Fruit fly (Drosophila melanogaster): Measurements from ENCODE around the gene Rpt2.
A peak's percentile ranks its signal among the peaks of the same experiment; 100 is the strongest.

The Rpt2 gene

DNA sequence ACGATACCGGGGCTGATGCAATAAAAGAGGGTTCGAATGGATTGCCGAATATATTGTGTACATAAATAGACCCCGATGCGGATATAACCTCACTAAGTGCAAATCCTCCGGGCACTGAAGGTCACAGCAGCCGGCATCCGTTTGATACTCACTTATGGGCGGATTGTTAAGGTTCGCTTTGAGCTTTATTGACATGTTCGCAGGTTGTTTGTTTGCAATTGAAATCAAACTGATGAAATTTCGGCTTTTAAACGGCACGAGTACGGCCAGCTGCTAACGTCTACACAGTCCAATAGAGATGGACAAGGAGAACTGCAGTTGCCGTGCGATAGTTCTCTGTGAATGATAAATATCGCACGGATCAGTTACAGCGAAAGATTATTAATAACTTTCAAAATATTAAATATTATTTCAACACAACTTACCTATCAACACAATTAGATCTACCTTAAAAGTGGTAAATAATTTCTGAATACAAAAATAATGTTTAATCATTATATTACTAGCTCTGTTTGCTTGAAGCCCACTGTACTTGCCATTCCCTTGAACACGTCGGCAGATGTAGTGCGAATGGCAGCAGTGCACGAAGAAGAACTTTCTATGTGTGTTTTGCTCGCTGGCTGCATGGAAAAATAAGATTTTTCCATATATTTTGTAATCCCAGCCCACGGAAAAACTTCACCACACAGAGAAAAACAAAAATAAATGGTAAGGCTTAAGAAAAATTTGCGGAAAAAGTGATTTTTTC, 26.9 kb upstream of the Rpt2 start, which contains the start of the genes GluProRS and AP-1sigma (continued):
- TF ChIP-seq lab (GFP tag; optimal IDR thresholded peaks at IDR 0.05) (peak; percentile 92), tio (GFP tag; optimal IDR thresholded peaks at IDR 0.05) (peak; percentile 87), Scr (GFP tag; IDR thresholded peaks at IDR 0.05; ENCODE audit: partially characterized antibody) (peak; percentile 97), Side (GFP tag; optimal IDR thresholded peaks at IDR 0.05) (peak; percentile 60), CG10979 (tag; optimal IDR thresholded peaks at IDR 0.05) (peak; percentile 84), CrebB (tag; optimal IDR thresholded peaks at IDR 0.05) (peak; percentile 67), CG43689 (GFP tag; IDR thresholded peaks at IDR 0.05) (peak; percentile 88), nau (GFP tag; optimal IDR thresholded peaks at IDR 0.05) (no peak), Dip3 (GFP tag; optimal IDR thresholded peaks at IDR 0.05) (peak; percentile 85), vvl (GFP tag; IDR thresholded peaks at IDR 0.05) (peak; percentile 98), cas (GFP tag; IDR thresholded peaks at IDR 0.05) (peak; percentile 90), CG11504 (tag; optimal IDR thresholded peaks at IDR 0.05) (no peak), ssp (GFP tag; IDR thresholded peaks at IDR 0.05) (peak; percentile 91), CG31365 (tag; optimal IDR thresholded peaks at IDR 0.05) (peak; percentile 32), CG1832 (GFP tag; optimal IDR thresholded peaks at IDR 0.05) (no peak), maf-S (GFP tag; optimal IDR thresholded peaks at IDR 0.05) (peak; percentile 82), Deaf1 (tag; optimal IDR thresholded peaks at IDR 0.05) (peak; percentile 65), CG16863 (GFP tag; optimal IDR thresholded peaks at IDR 0.05) (peak; percentile 82), sima (GFP tag; optimal IDR thresholded peaks at IDR 0.05) (peak; percentile 39), CG12299 (tag; optimal IDR thresholded peaks at IDR 0.05) (peak; percentile 69), CG1529 (GFP tag; optimal IDR thresholded peaks at IDR 0.05) (peak; percentile 75), CG32532 (GFP tag; IDR thresholded peaks at IDR 0.05) (peak; percentile 95), CG14014 (GFP tag; IDR thresholded peaks at IDR 0.05) (peak; percentile 95), tap (tag; optimal IDR thresholded peaks at IDR 0.05) (peak; percentile 74), CG9876 (GFP tag; optimal IDR thresholded peaks at IDR 0.05) (peak; percentile 72), cad (GFP tag; optimal IDR thresholded peaks at IDR 0.05) (no peak), disco-r (GFP tag; optimal IDR thresholded peaks at IDR 0.05) (peak; percentile 42), emc (GFP tag; optimal IDR thresholded peaks at IDR 0.05) (peak; percentile 77), so (GFP tag; IDR thresholded peaks at IDR 0.05) (peak; percentile 92), CG15073 (GFP tag; optimal IDR thresholded peaks at IDR 0.05) (peak; percentile 48), mam (GFP tag; optimal IDR thresholded peaks at IDR 0.05) (peak; percentile 90), D19A (tag; optimal IDR thresholded peaks at IDR 0.05) (peak; percentile 73), bowl (GFP tag; IDR thresholded peaks at IDR 0.05) (peak; percentile 67), CG6175 (GFP tag; IDR thresholded peaks at IDR 0.05) (peak; percentile 94), CG3065 (GFP tag; optimal IDR thresholded peaks at IDR 0.05) (peak; percentile 89), tll (GFP tag; optimal IDR thresholded peaks at IDR 0.05) (peak; percentile 21 to 76), Atf6 (GFP tag; IDR thresholded peaks at IDR 0.05) (peak; percentile 94), az2 (GFP tag; optimal IDR thresholded peaks at IDR 0.05) (peak; percentile 92), CG4730 (GFP tag; IDR thresholded peaks at IDR 0.05) (peak; percentile 93), CG10274 (GFP tag; optimal IDR thresholded peaks at IDR 0.05) (peak; percentile 56), zen (tag; optimal IDR thresholded peaks at IDR 0.05) (peak; percentile 87), CG3726 (GFP tag; IDR thresholded peaks at IDR 0.05) (peak; percentile 92), phol (tag; optimal IDR thresholded peaks at IDR 0.05) (peak; percentile 94), Hsf (GFP tag; optimal IDR thresholded peaks at IDR 0.05) (peak; percentile 93), PHDP (tag; optimal IDR thresholded peaks at IDR 0.05) (peak; percentile 87), caup (GFP tag; optimal IDR thresholded peaks at IDR 0.05; ENCODE audit: severe bottlenecking) (peak; percentile 80), fru (optimal IDR thresholded peaks at IDR 0.05) (no peak), vnd (GFP tag; IDR thresholded peaks at IDR 0.05; ENCODE audit: partially characterized antibody) (peak; percentile 93), sna (GFP tag; IDR thresholded peaks at IDR 0.05; ENCODE audit: partially characterized antibody) (peak; percentile 94), ttk (GFP tag; IDR thresholded peaks at IDR 0.05) (peak; percentile 95)

Measured in whole organism, embryonic.